Worm (Caenorhabditis elegans) whole organism, late embryonic: ENCODE data around the gene srbc-17.
A peak's percentile ranks its signal among the peaks of the same experiment; 100 is the strongest.

Experiments
- C08G9.2 ChIP-seq: sonication (generic microtip); optimal IDR thresholded peaks from 2 replicates; lab custom pipeline; 2016; ENCODE audit warnings: mild to moderate bottlenecking, missing genetic modification characterization, moderate library complexity, missing compliant biosample characterization
- F13H6.1 ChIP-seq: sonication (generic microtip); optimal IDR thresholded peaks from 2 replicates; lab custom pipeline; 2016; ENCODE audit warnings: missing genetic modification characterization, missing compliant biosample characterization
- K09A11.1 ChIP-seq: sonication (generic microtip); optimal IDR thresholded peaks from 2 replicates; lab custom pipeline; 2017; ENCODE audit warnings: antibody characterized with exemption, mild to moderate bottlenecking, missing genetic modification characterization, missing compliant biosample characterization; ENCODE audit not compliant: insufficient read depth
- Y22D7AL.16 ChIP-seq: sonication (generic microtip); optimal IDR thresholded peaks from 2 replicates; lab custom pipeline; 2016; ENCODE audit warnings: missing genetic modification characterization, missing compliant biosample characterization
- ahr-1 ChIP-seq: sonication (generic microtip); optimal IDR thresholded peaks from 2 replicates; lab custom pipeline; 2016; ENCODE audit warnings: missing genetic modification characterization, missing compliant biosample characterization
- ceh-14 ChIP-seq: sonication (generic microtip); optimal IDR thresholded peaks from 2 replicates; lab custom pipeline; 2016; ENCODE audit warnings: missing genotype, missing genetic modification characterization, missing compliant biosample characterization
- ceh-18 ChIP-seq: sonication (generic microtip); optimal IDR thresholded peaks from 2 replicates; lab custom pipeline; 2016; ENCODE audit warnings: missing genetic modification characterization, missing compliant biosample characterization
- ceh-2 ChIP-seq: sonication (generic microtip); optimal IDR thresholded peaks from 2 replicates; lab custom pipeline; 2016; ENCODE audit warnings: missing genotype, missing genetic modification characterization, missing compliant biosample characterization
- ceh-31 ChIP-seq: sonication (generic microtip); optimal IDR thresholded peaks from 2 replicates; lab custom pipeline; 2016; ENCODE audit warnings: missing genetic modification characterization, missing compliant biosample characterization
- ceh-34 ChIP-seq: sonication (generic microtip); optimal IDR thresholded peaks from 2 replicates; lab custom pipeline; 2016; ENCODE audit warnings: mild to moderate bottlenecking, missing genetic modification characterization, missing compliant biosample characterization
- ceh-45 ChIP-seq: fragments of 200-800 bp; sonication (Bioruptor generic); IDR thresholded peaks from 2 replicates; pipeline ENCODE4 v1.3.6; 2022; ENCODE audit warnings: missing genetic modification reagents, missing genetic modification characterization, missing compliant biosample characterization
- ceh-9 ChIP-seq: sonication (generic microtip); optimal IDR thresholded peaks from 2 replicates; lab custom pipeline; 2016; ENCODE audit warnings: mild to moderate bottlenecking, missing genetic modification characterization, inconsistent platforms, missing compliant biosample characterization
- che-1 ChIP-seq: sonication (generic microtip); optimal IDR thresholded peaks from 2 replicates; lab custom pipeline; 2016; ENCODE audit warnings: mild to moderate bottlenecking, missing genetic modification characterization, missing compliant biosample characterization
- elt-2 ChIP-seq: sonication (generic microtip); optimal IDR thresholded peaks from 2 replicates; lab custom pipeline; 2016; ENCODE audit warnings: missing genetic modification reagents, missing genetic modification characterization, missing compliant biosample characterization
- elt-4 ChIP-seq: sonication (generic microtip); optimal IDR thresholded peaks from 2 replicates; lab custom pipeline; 2016; ENCODE audit warnings: missing genetic modification characterization, missing compliant biosample characterization
- ets-4 ChIP-seq: sonication (generic microtip); optimal IDR thresholded peaks from 2 replicates; lab custom pipeline; 2016; ENCODE audit warnings: missing genetic modification characterization, missing compliant biosample characterization
- gmeb-2 ChIP-seq: sonication (generic microtip); optimal IDR thresholded peaks from 2 replicates; lab custom pipeline; 2016; ENCODE audit warnings: missing genetic modification characterization, inconsistent platforms, missing compliant biosample characterization
- hlh-30 ChIP-seq: sonication (generic microtip); optimal IDR thresholded peaks from 2 replicates; lab custom pipeline; 2017; ENCODE audit warnings: antibody characterized with exemption, missing genetic modification characterization, missing compliant biosample characterization; ENCODE audit not compliant: insufficient read depth
- lim-6 ChIP-seq: sonication (generic microtip); optimal IDR thresholded peaks from 2 replicates; lab custom pipeline; 2016; ENCODE audit warnings: missing genetic modification characterization, missing compliant biosample characterization
- lin-11 ChIP-seq: fragments of 200-800 bp; sonication (Bioruptor generic); optimal IDR thresholded peaks from 2 replicates; lab custom pipeline; 2018; ENCODE audit warnings: mild to moderate bottlenecking, missing genetic modification characterization, missing compliant biosample characterization
- mec-3 ChIP-seq: sonication (generic microtip); optimal IDR thresholded peaks from 2 replicates; lab custom pipeline; 2016; ENCODE audit warnings: borderline replicate concordance, missing genetic modification characterization, missing compliant biosample characterization
- nfya-1 ChIP-seq: sonication (generic microtip); optimal IDR thresholded peaks from 2 replicates; lab custom pipeline; 2017; ENCODE audit warnings: missing genetic modification characterization, mild to moderate bottlenecking, missing compliant biosample characterization, antibody characterized with exemption, moderate library complexity
- nhr-11 ChIP-seq: fragments of 150-350 bp; optimal IDR thresholded peaks from 2 replicates; lab custom pipeline; 2014; ENCODE audit warnings: missing biosample characterization, missing genetic modification characterization
- npax-4 ChIP-seq: sonication (generic microtip); optimal IDR thresholded peaks from 2 replicates; lab custom pipeline; 2016; ENCODE audit warnings: missing genetic modification characterization, missing compliant biosample characterization
- pat-9 ChIP-seq: fragments of 200-800 bp; sonication (Bioruptor generic); optimal IDR thresholded peaks from 2 replicates; lab custom pipeline; 2018; ENCODE audit warnings: mild to moderate bottlenecking, missing genetic modification characterization, moderate library complexity, missing compliant biosample characterization
- pax-1 ChIP-seq: fragments of 150-350 bp; optimal IDR thresholded peaks from 2 replicates; lab custom pipeline; 2014; ENCODE audit warnings: missing biosample characterization, missing genetic modification characterization
- ref-2 ChIP-seq: sonication (generic microtip); optimal IDR thresholded peaks from 2 replicates; lab custom pipeline; 2016; ENCODE audit warnings: missing genetic modification characterization, missing compliant biosample characterization
- rnt-1 ChIP-seq: sonication (generic microtip); optimal IDR thresholded peaks from 2 replicates; lab custom pipeline; 2016; ENCODE audit warnings: missing genetic modification characterization, missing compliant biosample characterization
- sdc-2 ChIP-seq: sonication (generic microtip); optimal IDR thresholded peaks from 2 replicates; lab custom pipeline; 2016; ENCODE audit warnings: missing genotype, missing genetic modification characterization, missing compliant biosample characterization
- sox-2 ChIP-seq: fragments of 200-800 bp; sonication (Bioruptor generic); IDR thresholded peaks from 2 replicates; pipeline ENCODE4 v1.3.6; 2022; ENCODE audit warnings: missing genetic modification reagents, missing genetic modification characterization, missing compliant biosample characterization
- sox-4 ChIP-seq: sonication (generic microtip); optimal IDR thresholded peaks from 2 replicates; lab custom pipeline; 2017; ENCODE audit warnings: mild to moderate bottlenecking, missing genetic modification characterization, inconsistent platforms, missing compliant biosample characterization
- tbx-2 ChIP-seq: sonication (generic microtip); optimal IDR thresholded peaks from 2 replicates; lab custom pipeline; 2016; ENCODE audit warnings: missing genetic modification characterization, missing compliant biosample characterization
- ttx-3 ChIP-seq: sonication (generic microtip); optimal IDR thresholded peaks from 2 replicates; lab custom pipeline; 2016; ENCODE audit warnings: missing genetic modification reagents, missing genetic modification characterization, missing compliant biosample characterization
- unc-3 ChIP-seq, 2 experiments: fragments of 200-800 bp in 1 of 2; sonication (Bioruptor generic) in 1 of 2; sonication (generic microtip) in 1 of 2; conservative IDR thresholded peaks in 1 of 2; optimal IDR thresholded peaks in 1 of 2; 2 replicates each; pipeline versions ENCODE4 v1.3.6 to Lab custom; 2016 to 2022; ENCODE audit warnings: missing compliant biosample characterization in 2 of 2, missing genetic modification characterization in 2 of 2, missing genetic modification reagents in 1 of 2
- unc-42 ChIP-seq: sonication (generic microtip); optimal IDR thresholded peaks from 2 replicates; lab custom pipeline; 2016; ENCODE audit warnings: missing genotype, missing genetic modification characterization, missing compliant biosample characterization
- unc-55 ChIP-seq: sonication (generic microtip); optimal IDR thresholded peaks from 2 replicates; lab custom pipeline; 2017; ENCODE audit warnings: missing biosample characterization, missing genetic modification reagents, missing genetic modification characterization

srbc-17 gene

ce11 chrV:2177307-2177764, at the start of gene srbc-17:
srbc-17 (plus strand) TSS chrV:2177714.
- TF ChIP-seq pat-9 (tag; lab: Kevin White, UChicago) = no peak
- TF ChIP-seq pax-1 (tag; lab: Kevin White, UChicago) = no peak
- TF ChIP-seq unc-55 (GFP tag; lab: Kevin White, UChicago) = no peak
- no peak for TF ChIP-seq ttx-3 (tag; lab: Kevin White, UChicago)
- no peak for TF ChIP-seq npax-4 (tag; lab: Kevin White, UChicago)
- no peak for TF ChIP-seq elt-4 (tag; lab: Kevin White, UChicago)
- no peak for TF ChIP-seq ceh-2 (tag; lab: Kevin White, UChicago)
- no peak for TF ChIP-seq sdc-2 (tag; lab: Kevin White, UChicago)
- TF ChIP-seq nhr-11 = no peak
- TF ChIP-seq F13H6.1 (tag; lab: Kevin White, UChicago) = no peak
- TF ChIP-seq ets-4 (tag; lab: Kevin White, UChicago) = no peak
- TF ChIP-seq lim-6 (tag; lab: Kevin White, UChicago) = no peak

ce11 chrV:2132675-2133074, 44.8 kb upstream of the srbc-17 start:
- TF ChIP-seq K09A11.1 (tag; lab: Kevin White, UChicago) (no peak), ets-4 (tag; lab: Kevin White, UChicago) (no peak), F13H6.1 (tag; lab: Kevin White, UChicago) (no peak), ceh-34 (tag; lab: Kevin White, UChicago) (no peak), unc-3 (GFP tag; conservative IDR thresholded peaks at IDR 0.05; lab: Robert Waterston, UW) (no peak), unc-3 (tag; optimal IDR thresholded peaks at IDR 0.05; lab: Kevin White, UChicago) (no peak), elt-2 (tag; lab: Kevin White, UChicago) (no peak), sox-2 (GFP tag; lab: Robert Waterston, UW) (no peak)
- TF ChIP-seq, all 69 proteins: peak for 0

- TF ChIP-seq ceh-9 = no peak
- no peak for TF ChIP-seq che-1 (tag; lab: Kevin White, UChicago)
- TF ChIP-seq sox-4 = no peak
- TF ChIP-seq unc-55 (GFP tag; lab: Kevin White, UChicago) = no peak
- no peak for TF ChIP-seq gmeb-2 (tag; lab: Kevin White, UChicago)
- no peak for TF ChIP-seq Y22D7AL.16 (tag; lab: Kevin White, UChicago)
- TF ChIP-seq unc-3 (GFP tag; conservative IDR thresholded peaks at IDR 0.05; lab: Robert Waterston, UW) = no peak
- TF ChIP-seq unc-3 (tag; optimal IDR thresholded peaks at IDR 0.05; lab: Kevin White, UChicago) = no peak
- TF ChIP-seq rnt-1 (tag; lab: Kevin White, UChicago) = no peak
- no peak for TF ChIP-seq pat-9 (tag; lab: Kevin White, UChicago)
- no peak for TF ChIP-seq ceh-45 (GFP tag; lab: Robert Waterston, UW)
- TF ChIP-seq K09A11.1 (tag; lab: Kevin White, UChicago) = no peak
- TF ChIP-seq mec-3 (tag; lab: Kevin White, UChicago) = no peak
- no peak for TF ChIP-seq ahr-1 (tag; lab: Kevin White, UChicago)
- no peak for TF ChIP-seq lin-11
- peak; percentile 0 for TF ChIP-seq unc-42 (tag; lab: Kevin White, UChicago)
- TF ChIP-seq ceh-31 (tag; lab: Kevin White, UChicago) = peak; percentile 62
- TF ChIP-seq ceh-18 (tag; lab: Kevin White, UChicago) = peak; percentile 67
- TF ChIP-seq ref-2 (tag; lab: Kevin White, UChicago) = peak; percentile 50
- TF ChIP-seq hlh-30 (tag; lab: Kevin White, UChicago) = peak; percentile 71
- peak; percentile 39 for TF ChIP-seq nfya-1 (tag; lab: Kevin White, UChicago)
- TF ChIP-seq ceh-14 (tag; lab: Kevin White, UChicago) = no peak
- no peak for TF ChIP-seq C08G9.2 (tag; lab: Kevin White, UChicago)
- TF ChIP-seq tbx-2 (tag; lab: Kevin White, UChicago) = peak; percentile 30
Measured at ce11 chrV:2133512-2133911, 44.0 kb upstream of the srbc-17 start.
